Fruit fly (Drosophila melanogaster) whole organism, wandering third instar larva: Measurements from ENCODE around the gene Vha100-1.

Experiments used
- Abd-B ChIP-seq: fragments of >200 bp; optimal IDR thresholded peaks from 2 replicates; lab custom pipeline; 2017; ENCODE audit warnings: missing biosample characterization, missing genetic modification characterization
- CG32264 ChIP-seq: fragments of 200-800 bp; sonication (Bioruptor generic); optimal IDR thresholded peaks from 2 replicates; lab custom pipeline; 2016; ENCODE audit warnings: missing biosample characterization, missing genetic modification characterization
- CG9705 ChIP-seq: fragments of 200-800 bp; sonication (Bioruptor generic); optimal IDR thresholded peaks from 2 replicates; lab custom pipeline; 2018; ENCODE audit warnings: missing biosample characterization, mild to moderate bottlenecking, missing genetic modification characterization
- CrebA ChIP-seq: fragments of 200-800 bp; sonication (Bioruptor generic); optimal IDR thresholded peaks from 2 replicates; lab custom pipeline; 2016; ENCODE audit warnings: missing biosample characterization, mild to moderate bottlenecking, missing genetic modification characterization, borderline replicate concordance
- Dfd ChIP-seq: fragments of >200 bp; optimal IDR thresholded peaks from 2 replicates; lab custom pipeline; 2017; ENCODE audit warnings: missing biosample characterization, missing genetic modification characterization
- Dif ChIP-seq: fragments of 200-275, 200-300 bp; sonication (Bioruptor generic); optimal IDR thresholded peaks from 2 replicates; lab custom pipeline; 2018; ENCODE audit warnings: missing biosample characterization, missing genetic modification characterization; ENCODE audit not compliant: partially characterized antibody
- GATAd ChIP-seq: sonication (Bioruptor generic); optimal IDR thresholded peaks from 2 replicates; lab custom pipeline; 2016; ENCODE audit warnings: missing biosample characterization, missing genetic modification characterization
- HLH106 ChIP-seq: fragments of 200-800 bp; optimal IDR thresholded peaks from 3 replicates; lab custom pipeline; 2019; ENCODE audit warnings: missing biosample characterization, mild to moderate bottlenecking, missing genetic modification characterization, moderate library complexity
- Hnf4 ChIP-seq: fragments of 200-800 bp; sonication (Bioruptor generic); optimal IDR thresholded peaks from 2 replicates; lab custom pipeline; 2016; ENCODE audit warnings: missing biosample characterization, mild to moderate bottlenecking, missing genetic modification characterization
- Hr78 ChIP-seq: fragments of >200 bp; optimal IDR thresholded peaks from 2 replicates; lab custom pipeline; 2017; ENCODE audit warnings: missing biosample characterization, missing genetic modification characterization
- Hr83 ChIP-seq: fragments of 200-300 bp; sonication (Bioruptor generic); optimal IDR thresholded peaks from 2 replicates; lab custom pipeline; 2016; ENCODE audit warnings: missing biosample characterization, mild to moderate bottlenecking, missing genetic modification characterization, moderate library complexity; ENCODE audit not compliant: poor library complexity, severe bottlenecking
- Jra ChIP-seq: sonication (Bioruptor generic); optimal IDR thresholded peaks from 2 replicates; lab custom pipeline; 2016; ENCODE audit warnings: missing biosample characterization, missing genetic modification characterization
- Mio ChIP-seq: sonication (Bioruptor generic); optimal IDR thresholded peaks from 2 replicates; lab custom pipeline; 2016; ENCODE audit warnings: missing biosample characterization, missing genetic modification characterization
- Myc ChIP-seq: fragments of >200 bp; optimal IDR thresholded peaks from 2 replicates; lab custom pipeline; 2017
- N ChIP-seq: fragments of >200 bp; optimal IDR thresholded peaks from 2 replicates; lab custom pipeline; 2018; ENCODE audit warnings: missing biosample characterization, missing external identifiers, missing genetic modification characterization
- OdsH ChIP-seq: fragments of 200-800 bp; sonication (Bioruptor generic); optimal IDR thresholded peaks from 2 replicates; lab custom pipeline; 2016; ENCODE audit warnings: missing biosample characterization, mild to moderate bottlenecking, missing genetic modification characterization
- Rel ChIP-seq, 2 experiments: fragments of 200-800 bp; sonication (Bioruptor generic) in 1 of 2; optimal IDR thresholded peaks; 2 replicates in 1 of 2; 3 replicates in 1 of 2; lab custom pipeline; 2016 to 2019; ENCODE audit warnings: mild to moderate bottlenecking in 2 of 2, missing biosample characterization in 2 of 2, missing genetic modification characterization in 2 of 2, moderate library complexity in 1 of 2
- Sp1 ChIP-seq: fragments of 200-800 bp; sonication (Bioruptor generic); optimal IDR thresholded peaks from 3 replicates; lab custom pipeline; 2019; ENCODE audit warnings: missing biosample characterization, mild to moderate bottlenecking, missing genetic modification characterization, moderate library complexity
- Vsx2 ChIP-seq: fragments of 200-300, 225-300 bp; sonication (Bioruptor generic); optimal IDR thresholded peaks from 2 replicates; lab custom pipeline; 2018; ENCODE audit warnings: missing biosample characterization, missing genetic modification characterization; ENCODE audit not compliant: partially characterized antibody
- br ChIP-seq: fragments of 200-800 bp; sonication (Bioruptor generic); optimal IDR thresholded peaks from 2 replicates; lab custom pipeline; 2016; ENCODE audit warnings: missing biosample characterization, missing genetic modification characterization
- brk ChIP-seq: fragments of 200-800 bp; sonication (Bioruptor generic); optimal IDR thresholded peaks from 2 replicates; lab custom pipeline; 2016; ENCODE audit warnings: missing biosample characterization, mild to moderate bottlenecking, missing genetic modification characterization
- dl ChIP-seq, 2 experiments: fragments of 175-275, 200-275 bp in 1 of 2; fragments of 200-275 bp in 1 of 2; sonication (Bioruptor generic); optimal IDR thresholded peaks; lab custom pipeline; 2018; ENCODE audit warnings: mild to moderate bottlenecking in 2 of 2, missing biosample characterization in 2 of 2, missing genetic modification characterization in 2 of 2, moderate library complexity in 2 of 2; ENCODE audit not compliant: partially characterized antibody in 2 of 2, insufficient read depth in 1 of 2
- dmrt93B ChIP-seq: fragments of 200-800 bp; sonication (Bioruptor generic); optimal IDR thresholded peaks from 2 replicates; lab custom pipeline; 2018; ENCODE audit warnings: missing biosample characterization, mild to moderate bottlenecking, missing genetic modification characterization
- dsf ChIP-seq: sonication (Bioruptor generic); optimal IDR thresholded peaks from 2 replicates; lab custom pipeline; 2016; ENCODE audit warnings: missing biosample characterization, missing genetic modification characterization, borderline replicate concordance
- ey ChIP-seq: fragments of 200-800 bp; sonication (Bioruptor generic); optimal IDR thresholded peaks from 2 replicates; lab custom pipeline; 2016; ENCODE audit warnings: missing biosample characterization, missing genetic modification characterization
- foxo ChIP-seq, 2 experiments: fragments of 200-800 bp; sonication (Bioruptor generic); optimal IDR thresholded peaks; 2 replicates in 1 of 2; 3 replicates in 1 of 2; lab custom pipeline; 2016 to 2017; ENCODE audit warnings: missing biosample characterization in 2 of 2, missing genetic modification characterization in 2 of 2
- fru ChIP-seq: fragments of 200-800 bp; sonication (Bioruptor generic); optimal IDR thresholded peaks from 3 replicates; lab custom pipeline; 2016; ENCODE audit warnings: missing biosample characterization, mild to moderate bottlenecking, missing genetic modification characterization
- h ChIP-seq: fragments of 200-800 bp; sonication (Bioruptor generic); optimal IDR thresholded peaks from 3 replicates; lab custom pipeline; 2016; ENCODE audit warnings: missing biosample characterization, mild to moderate bottlenecking, missing genetic modification characterization
- jim ChIP-seq: fragments of 175-275, 200-325 bp; sonication (Bioruptor generic); optimal IDR thresholded peaks from 2 replicates; lab custom pipeline; 2016; ENCODE audit warnings: missing biosample characterization, mild to moderate bottlenecking, missing genetic modification characterization
- lola ChIP-seq: fragments of >200 bp; optimal IDR thresholded peaks from 2 replicates; lab custom pipeline; 2017; ENCODE audit warnings: missing biosample characterization, missing genetic modification characterization
- pan ChIP-seq: fragments of >200 bp; optimal IDR thresholded peaks from 2 replicates; lab custom pipeline; 2017
- psq ChIP-seq: fragments of 200-800 bp; sonication (Bioruptor generic); optimal IDR thresholded peaks from 3 replicates; lab custom pipeline; 2017; ENCODE audit warnings: missing biosample characterization, mild to moderate bottlenecking, missing genetic modification characterization, moderate library complexity
- rgr ChIP-seq: fragments of 200-800 bp; sonication (Bioruptor generic); optimal IDR thresholded peaks from 3 replicates; lab custom pipeline; 2016; ENCODE audit warnings: missing biosample characterization, mild to moderate bottlenecking, missing genetic modification characterization
- sage ChIP-seq: fragments of 200-800 bp; sonication (Bioruptor generic); optimal IDR thresholded peaks from 2 replicates; lab custom pipeline; 2016; ENCODE audit warnings: missing biosample characterization, mild to moderate bottlenecking, missing genetic modification characterization
- sv ChIP-seq: fragments of 200-800 bp; sonication (Bioruptor generic); optimal IDR thresholded peaks from 3 replicates; lab custom pipeline; 2016; ENCODE audit warnings: missing biosample characterization, missing genetic modification characterization
- tai ChIP-seq: sonication (Bioruptor generic); optimal IDR thresholded peaks from 2 replicates; lab custom pipeline; 2016; ENCODE audit warnings: missing biosample characterization, missing genetic modification characterization
- usp ChIP-seq: fragments of >200 bp; optimal IDR thresholded peaks from 2 replicates; lab custom pipeline; 2017; ENCODE audit warnings: missing biosample characterization, missing genetic modification characterization
- woc ChIP-seq: sonication (Bioruptor generic); optimal IDR thresholded peaks from 2 replicates; lab custom pipeline; 2016; ENCODE audit warnings: missing biosample characterization, mild to moderate bottlenecking, missing genetic modification characterization

Gene Vha100-1

dm6 chr3R:29157418-29158398, 26.7 kb downstream of the Vha100-1 start, which contains the start of gene rdog:
rdog (plus strand) TSS chr3R:29158122.
- TF ChIP-seq ey (GFP tag; lab: Kevin White, UChicago) (peak; percentile 87), woc (GFP tag; lab: Kevin White, UChicago) (peak; percentile 98), dsf (GFP tag; lab: Kevin White, UChicago) (peak; percentile 30), Hr83 (GFP tag; lab: Kevin White, UChicago) (no peak), dl (GFP tag; optimal IDR thresholded peaks at IDR 0.05; lab: Kevin White, UChicago; ENCODE audit: insufficient read depth in 1 of 2, partially characterized antibody in 2 of 2) (no peak), CrebA (GFP tag; lab: Kevin White, UChicago) (no peak), Dfd (GFP tag; lab: Kevin White, UChicago) (no peak), Vsx2 (GFP tag; lab: Kevin White, UChicago) (no peak), br (GFP tag; lab: Kevin White, UChicago) (peak; percentile 85), fru (GFP tag; lab: Kevin White, UChicago) (peak; percentile 91), h (GFP tag; lab: Kevin White, UChicago) (peak; percentile 46), Myc (lab: Kevin White, UChicago) (no peak), OdsH (GFP tag; lab: Kevin White, UChicago) (peak; percentile 82), jim (no peak), foxo (GFP tag; optimal IDR thresholded peaks at IDR 0.05; lab: Kevin White, UChicago) (peak; percentile 32 to 89), GATAd (GFP tag; lab: Kevin White, UChicago) (peak; percentile 34), Jra (GFP tag; lab: Kevin White, UChicago) (peak; percentile 74), sv (GFP tag; lab: Kevin White, UChicago) (peak; percentile 82), Dif (GFP tag; lab: Kevin White, UChicago) (no peak), sage (no peak), psq (GFP tag; lab: Kevin White, UChicago) (peak; percentile 73), pan (lab: Kevin White, UChicago) (peak; percentile 87), lola (GFP tag; lab: Kevin White, UChicago) (no peak), Mio (GFP tag; lab: Kevin White, UChicago) (peak; percentile 29), HLH106 (tag; lab: Kevin White, UChicago) (peak; percentile 77), Rel (GFP tag; optimal IDR thresholded peaks at IDR 0.05; lab: Kevin White, UChicago) (no peak), Rel (tag; optimal IDR thresholded peaks at IDR 0.05; lab: Kevin White, UChicago) (peak; percentile 78), CG9705 (GFP tag; lab: Kevin White, UChicago) (peak; percentile 73), brk (GFP tag; lab: Kevin White, UChicago) (no peak), rgr (peak; percentile 86), CG32264 (GFP tag; lab: Kevin White, UChicago) (peak; percentile 50), tai (GFP tag; lab: Kevin White, UChicago) (no peak), Hr78 (GFP tag; lab: Kevin White, UChicago) (no peak), Sp1 (GFP tag; lab: Kevin White, UChicago) (peak; percentile 84), dmrt93B (peak; percentile 66), Hnf4 (peak; percentile 72), Abd-B (GFP tag; lab: Kevin White, UChicago) (no peak), usp (GFP tag; lab: Kevin White, UChicago) (no peak), N (no peak)

- TF ChIP-seq Vsx2 (GFP tag; lab: Kevin White, UChicago), result no peak
- no peak for TF ChIP-seq Hnf4
- TF ChIP-seq dl (GFP tag; optimal IDR thresholded peaks at IDR 0.05; lab: Kevin White, UChicago; ENCODE audit: insufficient read depth in 1 of 2, partially characterized antibody in 2 of 2), result no peak
- TF ChIP-seq Hr83 (GFP tag; lab: Kevin White, UChicago), result no peak
- TF ChIP-seq Hr78 (GFP tag; lab: Kevin White, UChicago), result no peak
- no peak for TF ChIP-seq CrebA (GFP tag; lab: Kevin White, UChicago)
- no peak for TF ChIP-seq fru (GFP tag; lab: Kevin White, UChicago)
- TF ChIP-seq dsf (GFP tag; lab: Kevin White, UChicago), result no peak
- TF ChIP-seq ey (GFP tag; lab: Kevin White, UChicago), result no peak
Observed at dm6 chr3R:29158721-29159120, 27.7 kb downstream of the Vha100-1 start.
